Worm (Caenorhabditis elegans) whole organism, early embryonic: ENCODE results near the gene gtf-2A2.

ENCODE experiments used
- aly-1 ChIP-seq: sonication (generic microtip); optimal IDR thresholded peaks from 2 replicates; lab custom pipeline; 2016; ENCODE audit warnings: missing genetic modification characterization, missing compliant biosample characterization
- ama-1 ChIP-seq: fragments of 150-350 bp; optimal IDR thresholded peaks from 2 replicates; lab custom pipeline; 2014
- ets-7 ChIP-seq: sonication (generic microtip); optimal IDR thresholded peaks from 2 replicates; lab custom pipeline; 2016; ENCODE audit warnings: missing genotype, missing genetic modification characterization, missing compliant biosample characterization
- flt-1 ChIP-seq: fragments of 200-800 bp; sonication (Bioruptor generic); IDR thresholded peaks from 2 replicates; pipeline ENCODE4 v1.3.6; 2022; ENCODE audit warnings: missing genetic modification characterization, missing compliant biosample characterization
- hmbx-1 ChIP-seq: sonication (generic microtip); optimal IDR thresholded peaks from 2 replicates; lab custom pipeline; 2016; ENCODE audit warnings: mild to moderate bottlenecking, missing genetic modification characterization, missing compliant biosample characterization
- hmg-4 ChIP-seq: fragments of 200-800 bp; sonication (Bioruptor generic); optimal IDR thresholded peaks from 2 replicates; lab custom pipeline; 2018; ENCODE audit warnings: mild to moderate bottlenecking, missing genetic modification characterization, missing compliant biosample characterization
- pes-1 ChIP-seq: fragments of 200-800 bp; sonication (Bioruptor generic); IDR thresholded peaks from 2 replicates; pipeline ENCODE4 v1.3.6; 2022; ENCODE audit warnings: missing genetic modification reagents, missing genetic modification characterization, missing compliant biosample characterization
- scrt-1 ChIP-seq: fragments of 200-800 bp; sonication (Bioruptor generic); IDR thresholded peaks from 2 replicates; pipeline ENCODE4 v1.3.6; 2022; ENCODE audit warnings: missing genetic modification characterization, missing compliant biosample characterization
- tbx-11 ChIP-seq: fragments of 200-800 bp; sonication (Bioruptor generic); IDR thresholded peaks from 2 replicates; pipeline ENCODE4 v1.3.6; 2022; ENCODE audit warnings: missing genetic modification characterization, missing compliant biosample characterization
- tra-4 ChIP-seq: sonication (generic microtip); optimal IDR thresholded peaks from 2 replicates; lab custom pipeline; 2017; ENCODE audit warnings: missing genetic modification characterization, missing compliant biosample characterization

DNA sequence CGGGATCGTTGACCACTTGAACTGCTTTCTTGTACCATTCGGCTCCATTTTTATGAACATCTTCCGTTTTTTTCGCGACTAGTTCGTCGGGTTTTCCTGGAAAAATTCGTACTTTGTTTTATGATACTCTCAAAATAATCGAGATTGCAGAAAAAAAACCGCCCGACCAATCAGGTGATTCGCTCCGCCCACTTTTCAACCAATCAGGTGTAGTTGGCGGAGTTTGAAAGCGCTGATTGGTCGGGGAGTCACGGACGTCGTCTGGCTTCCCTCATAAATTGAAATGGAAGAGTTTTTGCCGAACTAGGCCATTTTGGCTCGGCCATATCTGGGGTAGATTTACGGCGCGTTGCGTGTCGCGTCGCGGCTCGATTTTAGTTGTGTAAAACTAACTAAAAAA is 28.0 kb downstream of the gtf-2A2 start:
- no peak for TF ChIP-seq flt-1 (GFP tag; lab: Robert Waterston, UW)
- TF ChIP-seq ama-1 (lab: Kevin White, UChicago), result no peak
- no peak for TF ChIP-seq hmbx-1 (tag; lab: Kevin White, UChicago)
- TF ChIP-seq tbx-11 (GFP tag; lab: Robert Waterston, UW), result no peak
- no peak for TF ChIP-seq ets-7 (tag; lab: Kevin White, UChicago)
- TF ChIP-seq tra-4 (tag; lab: Kevin White, UChicago), result no peak
- TF ChIP-seq pes-1, result no peak
- TF ChIP-seq hmg-4 (GFP tag; lab: Kevin White, UChicago), result no peak
- TF ChIP-seq scrt-1 (GFP tag; lab: Robert Waterston, UW), result no peak
- TF ChIP-seq aly-1 (tag; lab: Kevin White, UChicago), result no peak
